Fruit fly (Drosophila melanogaster): ENCODE data around the gene CG2975.

- TF ChIP-seq psq (GFP tag; optimal IDR thresholded peaks at IDR 0.05) = no peak
- no peak for TF ChIP-seq usp (GFP tag; optimal IDR thresholded peaks at IDR 0.05)
- TF ChIP-seq brk (GFP tag; optimal IDR thresholded peaks at IDR 0.05) = no peak
- TF ChIP-seq fru (GFP tag; optimal IDR thresholded peaks at IDR 0.05) = no peak
- no peak for TF ChIP-seq Hr78 (GFP tag; optimal IDR thresholded peaks at IDR 0.05)
- no peak for TF ChIP-seq OdsH (GFP tag; optimal IDR thresholded peaks at IDR 0.05)
- no peak for TF ChIP-seq Rel (GFP tag; optimal IDR thresholded peaks at IDR 0.05)
- no peak for TF ChIP-seq Rel (tag; optimal IDR thresholded peaks at IDR 0.05)
- TF ChIP-seq jim (GFP tag; optimal IDR thresholded peaks at IDR 0.05) = no peak
- no peak for TF ChIP-seq Sp1 (GFP tag; optimal IDR thresholded peaks at IDR 0.05)
- no peak for TF ChIP-seq Abd-B (GFP tag; optimal IDR thresholded peaks at IDR 0.05)
- no peak for TF ChIP-seq sv (GFP tag; optimal IDR thresholded peaks at IDR 0.05)
Measured at dm6 chr2L:2797186-2797585, 42.7 kb upstream of the CG2975 start.

All from whole organism, wandering third instar larva.